Fruit fly (Drosophila melanogaster): ENCODE measurements around the gene laf.
A peak's percentile ranks its signal among the peaks of the same experiment; 100 is the strongest.

Gene laf

dm6 chr3R:4905764-4906626 is 27.7 kb upstream of the laf start, which contains the start of gene Gnf1 (continued):
- TF ChIP-seq Antp (GFP tag; optimal IDR thresholded peaks at IDR 0.05) (no peak), CG30431 (GFP tag; optimal IDR thresholded peaks at IDR 0.05) (no peak), lbe (GFP tag; optimal IDR thresholded peaks at IDR 0.05) (no peak), CG16813 (GFP tag; IDR thresholded peaks at IDR 0.05; ENCODE audit: partially characterized antibody) (peak; percentile 52; the same call in 2 of the 3 replicates), vnd (GFP tag; IDR thresholded peaks at IDR 0.05; ENCODE audit: partially characterized antibody) (no peak), Mrtf (GFP tag; IDR thresholded peaks at IDR 0.05) (no peak), ems (GFP tag; optimal IDR thresholded peaks at IDR 0.05) (no peak), pfk (GFP tag; optimal IDR thresholded peaks at IDR 0.05) (no peak), CG15601 (tag; optimal IDR thresholded peaks at IDR 0.05) (peak; percentile 36), CG4282 (GFP tag; optimal IDR thresholded peaks at IDR 0.05) (no peak), Myb (GFP tag; optimal IDR thresholded peaks at IDR 0.05) (peak; percentile 7), CG10147 (GFP tag; optimal IDR thresholded peaks at IDR 0.05) (no peak), crp (GFP tag; optimal IDR thresholded peaks at IDR 0.05) (no peak), Trl (optimal IDR thresholded peaks at IDR 0.05) (no peak), Trl (GFP tag; optimal IDR thresholded peaks at IDR 0.05) (no peak), CG3995 (GFP tag; optimal IDR thresholded peaks at IDR 0.05) (peak; percentile 83), Nf-YC (tag; optimal IDR thresholded peaks at IDR 0.05) (peak; percentile 20), CoRest (tag; optimal IDR thresholded peaks at IDR 0.05) (peak; percentile 39), esg (GFP tag; conservative IDR thresholded peaks at IDR 0.05) (no peak), CG13775 (GFP tag; optimal IDR thresholded peaks at IDR 0.05) (no peak), bsh (GFP tag; optimal IDR thresholded peaks at IDR 0.05) (no peak), schlank (tag; optimal IDR thresholded peaks at IDR 0.05) (no peak), Dfd (GFP tag; optimal IDR thresholded peaks at IDR 0.05) (no peak), Dad (GFP tag; optimal IDR thresholded peaks at IDR 0.05) (no peak), CG7357 (GFP tag; IDR thresholded peaks at IDR 0.05) (no peak), E2f2 (GFP tag; IDR thresholded peaks at IDR 0.05) (peak; percentile 28; the same call in 1 of the 2 replicates), CG16779 (GFP tag; IDR thresholded peaks at IDR 0.05) (no peak), Pdp1 (GFP tag; optimal IDR thresholded peaks at IDR 0.05) (peak in 1 of 2 experiments; percentile 72), CG4617 (GFP tag; optimal IDR thresholded peaks at IDR 0.05; ENCODE audit: borderline replicate concordance) (peak; percentile 60), CG7745 (tag; optimal IDR thresholded peaks at IDR 0.05) (no peak), HLH4C (GFP tag; IDR thresholded peaks at IDR 0.05; ENCODE audit: partially characterized antibody) (no peak), Mad (GFP tag; optimal IDR thresholded peaks at IDR 0.05) (no peak), cas (GFP tag; IDR thresholded peaks at IDR 0.05) (no peak), CG14667 (GFP tag; IDR thresholded peaks at IDR 0.05) (no peak), CG12769 (tag; optimal IDR thresholded peaks at IDR 0.05) (no peak), CG17361 (GFP tag; IDR thresholded peaks at IDR 0.05) (peak; percentile 17; the same call in 2 of the 3 replicates), CG10366 (GFP tag; IDR thresholded peaks at IDR 0.05) (no peak), CG6791 (GFP tag; IDR thresholded peaks at IDR 0.05; ENCODE audit: partially characterized antibody) (0 out of 3 replicates have a peak, but pooled peaks have one; percentile 53), CG11085 (GFP tag; IDR thresholded peaks at IDR 0.05) (no peak), pb (GFP tag; optimal IDR thresholded peaks at IDR 0.05) (no peak), hb (GFP tag; IDR thresholded peaks at IDR 0.05; ENCODE audit: partially characterized antibody) (no peak), CG32767 (GFP tag; IDR thresholded peaks at IDR 0.05) (no peak), twi (tag; optimal IDR thresholded peaks at IDR 0.05) (no peak), z (GFP tag; IDR thresholded peaks at IDR 0.05) (no peak), D (optimal IDR thresholded peaks at IDR 0.05) (no peak), D (GFP tag; optimal IDR thresholded peaks at IDR 0.05) (no peak), zfh1 (GFP tag; IDR thresholded peaks at IDR 0.05) (no peak), CG8359 (GFP tag; optimal IDR thresholded peaks at IDR 0.05; ENCODE audit: borderline replicate concordance) (no peak), gt (GFP tag; IDR thresholded peaks at IDR 0.05) (no peak)

All from whole organism, embryonic.